Worm (Caenorhabditis elegans) whole organism, mixed stage, embryonic: ENCODE data around the gene ssu-1.

Experiments
- M03D4.4 ChIP-seq: sonication (generic microtip); optimal IDR thresholded peaks from 2 replicates; lab custom pipeline; 2017; ENCODE audit warnings: mild to moderate bottlenecking, missing genetic modification characterization, missing compliant biosample characterization
- elt-1 ChIP-seq: sonication (generic microtip); optimal IDR thresholded peaks from 2 replicates; lab custom pipeline; 2017; ENCODE audit warnings: missing genetic modification characterization, mild to moderate bottlenecking, missing compliant biosample characterization, antibody characterized with exemption, moderate library complexity, borderline replicate concordance; ENCODE audit not compliant: insufficient read depth
- elt-3 ChIP-seq: fragments of 150-350 bp; optimal IDR thresholded peaks from 2 replicates; lab custom pipeline; 2014; ENCODE audit warnings: missing biosample characterization, missing genetic modification characterization
- lin-13 ChIP-seq: fragments of 150-350 bp; optimal IDR thresholded peaks from 2 replicates; lab custom pipeline; 2014; ENCODE audit warnings: missing biosample characterization, missing genetic modification characterization
- nhr-12 ChIP-seq: fragments of 150-350 bp; optimal IDR thresholded peaks from 2 replicates; lab custom pipeline; 2014; ENCODE audit warnings: missing biosample characterization, missing genetic modification characterization
- ztf-11 ChIP-seq: fragments of 150-350 bp; optimal IDR thresholded peaks from 2 replicates; lab custom pipeline; 2014; ENCODE audit warnings: missing biosample characterization, missing genetic modification characterization

ce11 chrV:20158223-20158622 is 25.2 kb upstream of the ssu-1 start, which contains the start of gene F19B2.6:
- TF ChIP-seq elt-1 (tag; lab: Kevin White, UChicago) (no peak), elt-3 (tag; lab: Kevin White, UChicago) (no peak), nhr-12 (tag; lab: Kevin White, UChicago) (no peak), M03D4.4 (tag; lab: Kevin White, UChicago) (no peak), lin-13 (tag; lab: Kevin White, UChicago) (no peak), ztf-11 (tag; lab: Kevin White, UChicago) (no peak)
